Worm (Caenorhabditis elegans) whole organism, L3 larva: ENCODE data around the gene F25B5.3.

Source experiments
- jun-1 ChIP-seq: fragments of 150-350 bp; optimal IDR thresholded peaks from 2 replicates; lab custom pipeline; 2014; ENCODE audit warnings: missing biosample characterization, missing genetic modification reagents, missing genetic modification characterization
- mdl-1 ChIP-seq: fragments of 150-350 bp; optimal IDR thresholded peaks from 2 replicates; lab custom pipeline; 2014; ENCODE audit warnings: missing biosample characterization, missing genetic modification characterization
- nhr-11 ChIP-seq: fragments of 150-350 bp; optimal IDR thresholded peaks from 2 replicates; lab custom pipeline; 2014; ENCODE audit warnings: missing biosample characterization, missing genetic modification characterization
- nhr-23 ChIP-seq: fragments of 150-350 bp; optimal IDR thresholded peaks from 2 replicates; lab custom pipeline; 2014; ENCODE audit warnings: missing biosample characterization, missing genetic modification reagents, missing genetic modification characterization
- nhr-237 ChIP-seq: fragments of 150-350 bp; optimal IDR thresholded peaks from 2 replicates; lab custom pipeline; 2014; ENCODE audit warnings: missing biosample characterization, missing genetic modification characterization
- snpc-4 ChIP-seq: fragments of 150-350 bp; optimal IDR thresholded peaks from 2 replicates; lab custom pipeline; 2014; ENCODE audit warnings: missing biosample characterization, missing genetic modification characterization
- unc-39 ChIP-seq: sonication (generic microtip); optimal IDR thresholded peaks from 4 replicates; lab custom pipeline; 2017; ENCODE audit warnings: missing biosample characterization, missing genetic modification characterization

DNA sequence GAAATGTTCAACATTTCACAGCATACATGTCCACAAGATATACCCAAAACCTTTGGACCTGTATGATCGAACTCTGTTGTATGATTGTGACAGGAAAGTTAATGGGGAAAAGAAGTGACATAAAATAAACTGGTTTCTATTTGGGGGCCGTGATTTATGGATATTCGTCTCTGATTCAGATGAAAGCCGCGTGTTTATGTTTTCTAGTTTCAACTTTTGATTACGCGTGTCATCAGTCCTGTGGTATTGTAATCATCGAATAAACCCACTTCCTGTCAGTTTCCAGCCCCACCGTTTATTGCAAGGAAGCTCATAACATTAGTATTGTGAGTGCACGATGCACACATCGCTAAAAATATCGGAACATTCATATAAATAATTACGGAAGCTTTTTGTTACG is 26.4 kb upstream of the F25B5.3 start:
- no peak for TF ChIP-seq jun-1 (tag; lab: Kevin White, UChicago)
- TF ChIP-seq nhr-23 (tag; lab: Kevin White, UChicago), result peak; percentile 74
- no peak for TF ChIP-seq snpc-4
- TF ChIP-seq nhr-237 (tag; lab: Kevin White, UChicago), result no peak
- TF ChIP-seq mdl-1 (tag; lab: Kevin White, UChicago), result no peak
- TF ChIP-seq nhr-11, result no peak
- no peak for TF ChIP-seq unc-39 (tag; lab: Kevin White, UChicago)
